Fruit fly (Drosophila melanogaster): Measurements from ENCODE around the gene CG2202.

The CG2202 gene

DNA sequence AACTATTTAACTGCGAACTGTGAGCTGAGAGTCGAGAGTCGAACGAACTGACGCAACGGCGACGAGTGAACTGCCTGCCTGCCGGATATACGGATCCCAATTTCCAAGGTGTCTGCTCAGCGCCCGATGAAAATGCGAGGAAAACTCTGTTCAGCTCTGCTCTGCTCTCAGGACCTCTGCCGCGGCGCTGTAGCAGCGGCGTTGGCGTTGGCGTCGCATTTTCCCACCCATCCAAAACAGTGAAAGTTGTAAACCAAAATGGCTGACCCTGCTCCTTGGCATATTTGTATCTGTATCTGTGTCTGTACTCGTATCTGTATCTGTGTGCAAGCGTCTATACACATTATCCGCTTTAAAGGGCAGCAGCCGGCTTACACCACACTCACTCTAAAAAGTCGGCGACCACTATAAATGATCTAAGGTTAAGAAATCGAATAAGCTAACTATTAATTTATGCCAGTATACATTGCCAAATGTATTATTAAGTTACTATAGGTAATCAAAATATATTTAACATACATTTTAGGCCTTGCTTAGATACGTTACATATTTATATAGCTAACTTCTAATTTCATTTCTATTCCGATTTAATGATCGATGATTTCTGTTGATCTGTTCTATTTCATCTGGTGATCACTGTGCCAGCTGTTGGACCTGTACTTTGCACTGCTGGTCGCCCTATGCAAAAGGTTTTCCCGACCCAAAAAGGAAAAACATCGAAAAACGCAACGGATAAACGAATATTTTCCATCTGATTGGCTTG is 25.7 kb upstream of the CG2202 start (continued):
- TF ChIP-seq wor (GFP tag; IDR thresholded peaks at IDR 0.05) (peak; percentile 52), ap (GFP tag; IDR thresholded peaks at IDR 0.05) (peak; percentile 41; the same call in 1 of the 2 replicates), CG11723 (GFP tag; optimal IDR thresholded peaks at IDR 0.05) (no peak), CG10565 (GFP tag; optimal IDR thresholded peaks at IDR 0.05) (no peak), dpn (GFP tag; optimal IDR thresholded peaks at IDR 0.05) (peak in 1 of 2 experiments; percentile 40), CG13123 (GFP tag; optimal IDR thresholded peaks at IDR 0.05) (peak; percentile 30), HLH3B (GFP tag; IDR thresholded peaks at IDR 0.05) (peak; percentile 51), so (GFP tag; IDR thresholded peaks at IDR 0.05) (peak; percentile 34; the same call in 1 of the 3 replicates), wek (GFP tag; optimal IDR thresholded peaks at IDR 0.05) (peak; percentile 2), Gsc (GFP tag; IDR thresholded peaks at IDR 0.05) (0 out of 2 replicates have a peak, but pooled peaks have one; percentile 30), CHES-1-like (GFP tag; optimal IDR thresholded peaks at IDR 0.05) (no peak), MTF-1 (GFP tag; optimal IDR thresholded peaks at IDR 0.05; ENCODE audit: borderline replicate concordance) (peak; percentile 51), Opbp (GFP tag; IDR thresholded peaks at IDR 0.05; ENCODE audit: partially characterized antibody) (no peak), rib (GFP tag; IDR thresholded peaks at IDR 0.05) (no peak), pan (optimal IDR thresholded peaks at IDR 0.05) (no peak), pan (GFP tag; optimal IDR thresholded peaks at IDR 0.05 in 1 of 2, IDR thresholded peaks at IDR 0.05 in 1 of 2) (no peak), CG8924 (tag; optimal IDR thresholded peaks at IDR 0.05) (peak; percentile 91), stc (GFP tag; IDR thresholded peaks at IDR 0.05) (no peak), D19B (GFP tag; optimal IDR thresholded peaks at IDR 0.05) (no peak), CG2129 (GFP tag; IDR thresholded peaks at IDR 0.05; ENCODE audit: partially characterized antibody) (no peak), CG17912 (GFP tag; optimal IDR thresholded peaks at IDR 0.05) (no peak), sens-2 (GFP tag; IDR thresholded peaks at IDR 0.05) (no peak), sim (GFP tag; IDR thresholded peaks at IDR 0.05) (no peak), CG10267 (tag; optimal IDR thresholded peaks at IDR 0.05) (peak; percentile 84), vvl (GFP tag; IDR thresholded peaks at IDR 0.05) (peak; percentile 52; the same call in 1 of the 2 replicates), Nf-YC (tag; optimal IDR thresholded peaks at IDR 0.05) (peak; percentile 40), Bgb (GFP tag; IDR thresholded peaks at IDR 0.05; ENCODE audit: partially characterized antibody) (no peak)

dm6 chrX:10823441-10823818 is 25.1 kb upstream of the CG2202 start:
- TF ChIP-seq CG12299 (tag; optimal IDR thresholded peaks at IDR 0.05) (no peak), Ada2b (GFP tag; IDR thresholded peaks at IDR 0.05) (no peak), CG15696 (tag; optimal IDR thresholded peaks at IDR 0.05) (no peak), Jarid2 (GFP tag; optimal IDR thresholded peaks at IDR 0.05) (no peak), Hr39 (optimal IDR thresholded peaks at IDR 0.05) (no peak), CG12071 (GFP tag; optimal IDR thresholded peaks at IDR 0.05) (no peak), NFAT (GFP tag; IDR thresholded peaks at IDR 0.05) (no peak), insv (GFP tag; optimal IDR thresholded peaks at IDR 0.05) (no peak), ems (GFP tag; optimal IDR thresholded peaks at IDR 0.05) (no peak), ken (GFP tag; IDR thresholded peaks at IDR 0.05) (no peak), Doc3 (GFP tag; IDR thresholded peaks at IDR 0.05; ENCODE audit: partially characterized antibody) (no peak), CG6765 (GFP tag; optimal IDR thresholded peaks at IDR 0.05) (no peak), Kr (GFP tag; optimal IDR thresholded peaks at IDR 0.05) (no peak), kay (GFP tag; optimal IDR thresholded peaks at IDR 0.05) (no peak), CG12769 (tag; optimal IDR thresholded peaks at IDR 0.05) (no peak), dimm (GFP tag; IDR thresholded peaks at IDR 0.05) (no peak), toy (GFP tag; IDR thresholded peaks at IDR 0.05) (no peak), mld (GFP tag; IDR thresholded peaks at IDR 0.05; ENCODE audit: partially characterized antibody) (no peak), CG15479 (GFP tag; optimal IDR thresholded peaks at IDR 0.05) (no peak), Nf-YA (GFP tag; IDR thresholded peaks at IDR 0.05) (no peak), CG3995 (GFP tag; optimal IDR thresholded peaks at IDR 0.05) (no peak), HHEX (GFP tag; optimal IDR thresholded peaks at IDR 0.05) (no peak), CG2202 (tag; optimal IDR thresholded peaks at IDR 0.05) (no peak), lbe (GFP tag; optimal IDR thresholded peaks at IDR 0.05) (no peak)
